Fruit fly (Drosophila melanogaster): ENCODE data around the gene tefu.
A peak's percentile ranks its signal among the peaks of the same experiment; 100 is the strongest.

The tefu gene

DNA sequence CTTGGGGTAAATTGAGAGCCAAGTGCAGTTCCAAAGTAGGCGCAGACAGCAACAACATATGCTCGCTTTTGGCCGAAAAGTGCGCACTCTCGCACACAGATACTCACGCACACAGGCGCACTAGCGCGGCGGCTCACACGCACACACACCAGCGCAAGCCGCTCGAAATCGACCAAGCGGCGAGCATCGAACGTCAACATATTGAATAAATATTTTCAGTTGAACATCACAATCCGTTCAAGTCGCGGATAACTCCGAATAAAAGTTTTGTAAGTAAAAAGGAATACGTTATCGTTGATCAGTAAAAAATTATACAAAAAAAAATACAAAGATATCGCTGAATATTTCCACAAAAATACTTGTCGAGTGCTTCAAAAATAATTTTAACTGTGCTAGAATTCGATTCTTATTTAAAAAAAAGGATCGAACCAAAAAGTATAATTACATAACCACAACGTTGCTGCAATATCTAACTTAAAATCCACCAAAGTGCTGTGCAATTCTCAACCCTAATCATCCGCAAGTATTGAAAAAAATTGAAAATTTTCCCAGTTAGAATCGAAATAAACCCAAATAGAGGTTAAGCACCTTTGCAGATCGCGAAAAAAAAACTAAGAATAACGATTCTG lies 39.4 kb upstream of the tefu start:
- TF ChIP-seq Pdp1 (GFP tag; optimal IDR thresholded peaks at IDR 0.05) (peak in 1 of 2 experiments; percentile 72), Sin3A (optimal IDR thresholded peaks at IDR 0.05) (no peak), CG30403 (GFP tag; optimal IDR thresholded peaks at IDR 0.05) (no peak), E2f1 (GFP tag; IDR thresholded peaks at IDR 0.05) (peak; percentile 5; the same call in 1 of the 2 replicates), chm (GFP tag; IDR thresholded peaks at IDR 0.05) (peak; percentile 54; the same call in 1 of the 2 replicates), Camta (GFP tag; optimal IDR thresholded peaks at IDR 0.05) (no peak), cg (GFP tag; optimal IDR thresholded peaks at IDR 0.05) (peak; percentile 80), CG18262 (tag; optimal IDR thresholded peaks at IDR 0.05) (peak; percentile 7), CG15601 (tag; optimal IDR thresholded peaks at IDR 0.05) (peak; percentile 99), HmgZ (tag; optimal IDR thresholded peaks at IDR 0.05) (no peak), CG2712 (tag; optimal IDR thresholded peaks at IDR 0.05) (peak; percentile 28), CG8290 (GFP tag; optimal IDR thresholded peaks at IDR 0.05) (no peak), CG8290 (tag; optimal IDR thresholded peaks at IDR 0.05) (peak in 1 of 2 experiments; percentile 10), ci (GFP tag; IDR thresholded peaks at IDR 0.05) (peak; percentile 32; the same call in 1 of the 3 replicates), chinmo (GFP tag; IDR thresholded peaks at IDR 0.05; ENCODE audit: partially characterized antibody) (0 out of 4 replicates have a peak, but pooled peaks have one; percentile 18), gt (GFP tag; IDR thresholded peaks at IDR 0.05) (no peak), CG12942 (GFP tag; optimal IDR thresholded peaks at IDR 0.05) (no peak), exex (tag; optimal IDR thresholded peaks at IDR 0.05) (no peak), Dad (GFP tag; optimal IDR thresholded peaks at IDR 0.05) (no peak), CG11398 (GFP tag; optimal IDR thresholded peaks at IDR 0.05) (no peak), lov (optimal IDR thresholded peaks at IDR 0.05) (no peak), lov (GFP tag; IDR thresholded peaks at IDR 0.05) (peak; percentile 62; the same call in 1 of the 3 replicates), CG9727 (GFP tag; optimal IDR thresholded peaks at IDR 0.05) (peak; percentile 46), sens (GFP tag) (peak; percentile 16), Mrtf (GFP tag; IDR thresholded peaks at IDR 0.05) (0 out of 3 replicates have a peak, but pooled peaks have one; percentile 4), pan (optimal IDR thresholded peaks at IDR 0.05) (no peak), pan (GFP tag; optimal IDR thresholded peaks at IDR 0.05 in 1 of 2, IDR thresholded peaks at IDR 0.05 in 1 of 2) (peak in 1 of 2 experiments; percentile 2), CG11504 (tag; optimal IDR thresholded peaks at IDR 0.05) (peak; percentile 11), Trl (optimal IDR thresholded peaks at IDR 0.05) (peak in 1 of 2 experiments; percentile 39), Trl (GFP tag; optimal IDR thresholded peaks at IDR 0.05) (no peak), E2f2 (GFP tag; IDR thresholded peaks at IDR 0.05) (no peak)

DNA sequence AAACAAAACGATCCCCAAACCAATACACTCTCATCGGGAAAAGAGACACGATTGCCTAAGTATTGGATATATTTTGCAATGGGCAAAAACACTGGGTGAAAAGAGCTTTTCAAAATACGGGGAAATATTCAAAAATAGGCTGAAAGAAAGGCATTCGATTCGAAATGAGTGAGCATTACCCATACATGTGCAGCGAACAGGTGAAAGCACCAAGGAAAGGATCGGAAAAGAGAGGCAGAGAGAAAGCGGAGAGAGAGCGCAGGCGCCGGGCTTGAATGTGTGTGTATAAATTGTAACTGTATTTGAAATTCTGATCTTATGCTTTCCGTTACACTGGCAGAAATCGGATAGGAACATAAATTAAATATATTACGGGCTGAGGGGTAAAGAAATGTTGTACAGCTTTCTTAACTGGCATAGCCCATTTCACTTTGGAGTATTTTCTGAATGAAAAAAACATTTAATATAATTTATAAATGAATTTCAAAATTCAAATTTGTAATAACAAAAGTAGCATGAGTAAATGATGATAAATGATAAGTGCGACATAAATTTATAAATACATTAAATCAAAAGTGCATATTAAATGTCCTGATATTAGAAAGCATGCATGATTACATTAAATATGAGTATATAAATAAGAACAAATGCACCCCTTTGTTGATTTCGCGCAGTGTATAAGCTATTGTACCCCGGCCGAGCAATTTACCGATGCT lies 38.7 kb upstream of the tefu start:
- TF ChIP-seq CG6654 (GFP tag; optimal IDR thresholded peaks at IDR 0.05) (peak; percentile 54), H2.0 (GFP tag; IDR thresholded peaks at IDR 0.05) (0 out of 2 replicates have a peak, but pooled peaks have one; percentile 29), Meics (GFP tag; optimal IDR thresholded peaks at IDR 0.05) (peak; percentile 52), run (tag; optimal IDR thresholded peaks at IDR 0.05) (peak; percentile 34), CG5180 (GFP tag; optimal IDR thresholded peaks at IDR 0.05) (peak; percentile 56), ap (GFP tag; IDR thresholded peaks at IDR 0.05) (no peak), Blimp-1 (GFP tag; optimal IDR thresholded peaks at IDR 0.05) (peak; percentile 70), tin (GFP tag; optimal IDR thresholded peaks at IDR 0.05) (peak; percentile 71), cwo (GFP tag; optimal IDR thresholded peaks at IDR 0.05) (peak; percentile 27), CG11696 (GFP tag; IDR thresholded peaks at IDR 0.05) (no peak), CG15269 (tag; optimal IDR thresholded peaks at IDR 0.05) (peak; percentile 69), unpg (GFP tag; optimal IDR thresholded peaks at IDR 0.05) (peak; percentile 67), CG4707 (GFP tag; optimal IDR thresholded peaks at IDR 0.05) (peak; percentile 8), odd (GFP tag; optimal IDR thresholded peaks at IDR 0.05) (peak; percentile 46), bcd (GFP tag; optimal IDR thresholded peaks at IDR 0.05) (peak; percentile 78), CG13123 (GFP tag; optimal IDR thresholded peaks at IDR 0.05) (peak; percentile 13), Max (GFP tag; optimal IDR thresholded peaks at IDR 0.05) (peak; percentile 60), CG4404 (GFP tag; IDR thresholded peaks at IDR 0.05) (peak; percentile 38; the same call in 1 of the 2 replicates), knrl (GFP tag; IDR thresholded peaks at IDR 0.05; ENCODE audit: partially characterized antibody) (no peak), fd64A (GFP tag; optimal IDR thresholded peaks at IDR 0.05) (no peak)

Measured in whole organism, embryonic.